Worm (Caenorhabditis elegans): Measurements from ENCODE around the gene pafo-1.

- TF ChIP-seq ztf-16 (tag; optimal IDR thresholded peaks at IDR 0.05) (no peak), ceh-31 (tag; optimal IDR thresholded peaks at IDR 0.05) (no peak), fkh-10 (GFP tag; optimal IDR thresholded peaks at IDR 0.05) (no peak), Y22D7AL.16 (tag; optimal IDR thresholded peaks at IDR 0.05) (no peak), nhr-232 (tag; optimal IDR thresholded peaks at IDR 0.05) (no peak), ama-1 (optimal IDR thresholded peaks at IDR 0.05) (no peak), dmd-4 (tag; optimal IDR thresholded peaks at IDR 0.05; ENCODE audit: borderline replicate concordance) (no peak), nhr-11 (tag; optimal IDR thresholded peaks at IDR 0.05) (no peak), pha-4 (tag; optimal IDR thresholded peaks at IDR 0.05) (no peak), unc-42 (tag; optimal IDR thresholded peaks at IDR 0.05) (no peak), unc-3 (GFP tag; conservative IDR thresholded peaks at IDR 0.05) (no peak), unc-3 (tag; optimal IDR thresholded peaks at IDR 0.05) (no peak)
Observed at ce11 chrV:11515145-11515544, 6.4 kb upstream of the pafo-1 start.

Data from whole organism, late embryonic.